Fruit fly (Drosophila melanogaster): ENCODE results near the gene CG17806.

The CG17806 gene

DNA sequence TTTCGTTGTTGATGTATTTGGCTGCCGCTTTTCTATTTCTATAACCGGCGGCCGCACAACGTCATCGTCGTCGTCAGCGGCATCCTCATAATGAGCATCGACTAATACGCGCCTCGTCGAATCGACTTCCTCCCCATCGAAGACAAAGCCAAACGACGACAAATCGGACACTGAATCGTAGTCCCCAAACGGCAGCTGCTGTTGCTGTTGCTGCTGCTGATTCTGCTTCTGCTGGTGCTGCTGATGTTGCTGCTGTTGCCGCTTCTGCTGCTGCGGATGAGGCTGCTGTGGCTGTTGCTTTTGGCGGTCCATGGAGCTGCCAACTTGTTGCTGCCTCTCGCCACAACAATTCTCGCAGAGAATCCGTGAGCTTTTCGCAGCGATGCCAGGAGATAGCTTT is 19.9 kb downstream of the CG17806 start:
- TF ChIP-seq CG11504 (tag; optimal IDR thresholded peaks at IDR 0.05) (peak; percentile 40), CG10543 (GFP tag; optimal IDR thresholded peaks at IDR 0.05) (peak; percentile 4), pan (optimal IDR thresholded peaks at IDR 0.05) (no peak), pan (GFP tag; optimal IDR thresholded peaks at IDR 0.05 in 1 of 2, IDR thresholded peaks at IDR 0.05 in 1 of 2) (peak in 1 of 2 experiments; percentile 7), Adf1 (GFP tag; IDR thresholded peaks at IDR 0.05) (peak; percentile 70), CG6175 (GFP tag; IDR thresholded peaks at IDR 0.05) (peak; percentile 70; the same call in 1 of the 3 replicates), Deaf1 (tag; optimal IDR thresholded peaks at IDR 0.05) (peak; percentile 37), inv (GFP tag; IDR thresholded peaks at IDR 0.05; ENCODE audit: partially characterized antibody) (no peak), nau (GFP tag; optimal IDR thresholded peaks at IDR 0.05) (peak; percentile 27), Trl (optimal IDR thresholded peaks at IDR 0.05) (peak in 1 of 2 experiments; percentile 19), Trl (GFP tag; optimal IDR thresholded peaks at IDR 0.05) (no peak), CG15073 (GFP tag; optimal IDR thresholded peaks at IDR 0.05) (no peak), dan (GFP tag; IDR thresholded peaks at IDR 0.05) (no peak), sd (tag; optimal IDR thresholded peaks at IDR 0.05) (peak; percentile 63), unpg (GFP tag; optimal IDR thresholded peaks at IDR 0.05) (no peak), CG12769 (tag; optimal IDR thresholded peaks at IDR 0.05) (peak; percentile 20), Drgx (GFP tag; IDR thresholded peaks at IDR 0.05) (peak; percentile 31; the same call in 1 of the 2 replicates)

DNA sequence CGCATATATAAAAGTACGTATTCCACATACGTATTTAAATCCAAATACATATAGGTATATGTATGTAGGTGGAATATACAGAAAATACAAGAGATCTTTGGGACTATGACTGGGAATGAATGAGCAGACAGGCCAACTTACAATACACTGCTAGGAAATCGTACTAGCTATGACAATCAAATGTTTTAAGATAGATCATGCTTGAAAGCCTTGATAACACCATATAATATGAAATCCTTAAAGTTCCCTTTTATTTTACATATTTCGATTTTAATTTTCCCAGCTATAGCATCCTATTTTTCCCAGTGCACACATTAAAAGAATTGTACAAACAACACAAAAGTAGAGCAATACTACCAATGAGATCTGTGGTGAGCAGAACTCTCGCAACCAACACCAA is 21.7 kb downstream of the CG17806 start:
- TF ChIP-seq jing (GFP tag; optimal IDR thresholded peaks at IDR 0.05) (peak; percentile 26), CG14441 (GFP tag; IDR thresholded peaks at IDR 0.05) (peak; percentile 89), Ets97D (GFP tag; optimal IDR thresholded peaks at IDR 0.05) (peak; percentile 38), z (GFP tag; IDR thresholded peaks at IDR 0.05) (0 out of 3 replicates have a peak, but pooled peaks have one; percentile 10), CG7357 (GFP tag; IDR thresholded peaks at IDR 0.05) (peak; percentile 78), CG4617 (GFP tag; optimal IDR thresholded peaks at IDR 0.05; ENCODE audit: borderline replicate concordance) (peak; percentile 4), tup (GFP tag; optimal IDR thresholded peaks at IDR 0.05) (peak; percentile 34), CG12391 (tag; optimal IDR thresholded peaks at IDR 0.05) (peak; percentile 75), CG8924 (tag; optimal IDR thresholded peaks at IDR 0.05) (peak; percentile 78), dpn (GFP tag; optimal IDR thresholded peaks at IDR 0.05) (peak; percentile 68 to 77), nmo (GFP tag; optimal IDR thresholded peaks at IDR 0.05) (peak; percentile 89), chm (GFP tag; IDR thresholded peaks at IDR 0.05) (peak; percentile 82), chinmo (GFP tag; IDR thresholded peaks at IDR 0.05; ENCODE audit: partially characterized antibody) (0 out of 4 replicates have a peak, but pooled peaks have one; percentile 12), CG7745 (tag; optimal IDR thresholded peaks at IDR 0.05) (no peak), CG13894 (tag; optimal IDR thresholded peaks at IDR 0.05) (peak; percentile 72), gt (GFP tag; IDR thresholded peaks at IDR 0.05) (peak; percentile 45; the same call in 1 of the 2 replicates), maf-S (GFP tag; optimal IDR thresholded peaks at IDR 0.05) (peak; percentile 76), CG32772 (GFP tag; IDR thresholded peaks at IDR 0.05) (peak; percentile 89), Vsx1 (GFP tag; optimal IDR thresholded peaks at IDR 0.05) (peak; percentile 35), CG1529 (GFP tag; optimal IDR thresholded peaks at IDR 0.05) (peak; percentile 53), CG7786 (GFP tag; optimal IDR thresholded peaks at IDR 0.05) (peak; percentile 74), ATbp (GFP tag; optimal IDR thresholded peaks at IDR 0.05) (peak; percentile 76), caup (GFP tag; optimal IDR thresholded peaks at IDR 0.05; ENCODE audit: severe bottlenecking) (peak; percentile 55), CG14710 (tag; optimal IDR thresholded peaks at IDR 0.05) (peak; percentile 56), Max (GFP tag; optimal IDR thresholded peaks at IDR 0.05) (peak; percentile 35), Fer1 (GFP tag; optimal IDR thresholded peaks at IDR 0.05) (peak; percentile 77), CG34422 (GFP tag; IDR thresholded peaks at IDR 0.05) (peak; percentile 87), sna (GFP tag; IDR thresholded peaks at IDR 0.05; ENCODE audit: partially characterized antibody) (no peak), CG17829 (tag; optimal IDR thresholded peaks at IDR 0.05) (peak; percentile 85), CG2199 (GFP tag; IDR thresholded peaks at IDR 0.05) (0 out of 3 replicates have a peak, but pooled peaks have one; percentile 37), kay (GFP tag; optimal IDR thresholded peaks at IDR 0.05) (peak; percentile 72), B-H1 (GFP tag; IDR thresholded peaks at IDR 0.05) (peak; percentile 84), CG4820 (GFP tag; optimal IDR thresholded peaks at IDR 0.05) (peak; percentile 84)
